Fruit fly (Drosophila melanogaster) whole organism, adult: ENCODE measurements around the gene CG32816.

ENCODE experiments used
- CG11617 ChIP-seq: fragments of 200-800 bp; sonication (Bioruptor generic); optimal IDR thresholded peaks from 2 replicates; lab custom pipeline; 2017; ENCODE audit warnings: mild to moderate bottlenecking, missing biosample characterization, missing genetic modification reagents, missing genetic modification characterization
- CG12768 ChIP-seq: fragments of 200-800 bp; sonication (Bioruptor generic); optimal IDR thresholded peaks from 2 replicates; lab custom pipeline; 2017; ENCODE audit warnings: missing biosample characterization, missing genetic modification characterization, mild to moderate bottlenecking, moderate library complexity, missing genetic modification reagents
- CG33017 ChIP-seq: fragments of 200-800 bp; sonication (Bioruptor generic); optimal IDR thresholded peaks from 2 replicates; lab custom pipeline; 2018; ENCODE audit warnings: missing biosample characterization, mild to moderate bottlenecking, missing genetic modification characterization, moderate library complexity
- Clk ChIP-seq: fragments of 200-800 bp; sonication (Bioruptor generic); optimal IDR thresholded peaks from 2 replicates; lab custom pipeline; 2017; ENCODE audit warnings: missing biosample characterization, missing genetic modification characterization
- cnc ChIP-seq, 2 experiments: fragments of >200 bp; optimal IDR thresholded peaks; 2 replicates each; lab custom pipeline; 2017

dm6 chrX:498434-498833 lies 27.9 kb upstream of the CG32816 start:
- TF ChIP-seq CG12768 (GFP tag; lab: Kevin White, UChicago) (no peak), CG33017 (tag; lab: Kevin White, UChicago) (no peak), cnc (optimal IDR thresholded peaks at IDR 0.05; lab: Kevin White, UChicago) (no peak), CG11617 (GFP tag; lab: Kevin White, UChicago) (no peak), Clk (GFP tag; lab: Kevin White, UChicago) (no peak)
